Worm (Caenorhabditis elegans) whole organism, L4/young adult: Measurements from ENCODE around the gene str-69.

Source experiments
- W03F9.2 ChIP-seq: fragments of 150-350 bp; optimal IDR thresholded peaks from 2 replicates; lab custom pipeline; 2014; ENCODE audit warnings: missing biosample characterization, missing genetic modification characterization
- dao-5 ChIP-seq: sonication (generic microtip); optimal IDR thresholded peaks from 2 replicates; lab custom pipeline; 2016; ENCODE audit warnings: missing genotype, missing genetic modification characterization, moderate library complexity, missing compliant biosample characterization
- him-1 ChIP-seq: sonication (generic microtip); optimal IDR thresholded peaks from 2 replicates; lab custom pipeline; 2016; ENCODE audit warnings: missing genotype, missing genetic modification reagents, missing genetic modification characterization, missing compliant biosample characterization

DNA sequence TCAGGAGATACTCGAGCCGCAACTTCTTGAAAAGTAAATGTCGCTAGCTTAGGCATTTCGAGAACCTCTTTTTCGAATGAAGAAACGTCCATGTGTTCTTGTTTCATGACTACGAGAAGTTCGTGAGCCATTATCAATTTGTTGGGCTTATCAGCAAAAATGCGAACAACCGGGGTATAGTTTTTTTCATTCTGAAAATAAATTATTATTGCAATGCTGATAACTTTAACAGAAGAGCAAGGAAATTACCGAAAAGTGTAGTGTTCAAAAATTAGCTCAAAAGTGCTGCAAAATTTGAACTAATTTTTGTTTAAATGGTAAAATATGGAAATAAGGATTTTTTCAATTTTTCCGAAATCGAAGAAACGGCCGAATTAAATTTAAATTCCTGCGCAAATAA lies 6.5 kb upstream of the str-69 start:
- TF ChIP-seq W03F9.2 (tag; lab: Kevin White, UChicago) = no peak
- no peak for TF ChIP-seq him-1 (tag; lab: Kevin White, UChicago)
- TF ChIP-seq dao-5 (tag; lab: Kevin White, UChicago) = no peak
